Worm (Caenorhabditis elegans) whole organism, late embryonic: ENCODE measurements around the gene grld-1.
A peak's percentile ranks its signal among the peaks of the same experiment; 100 is the strongest.
"Not testable (repeated sequence)": the region's sequence is repeated elsewhere in the genome, so short reads cannot be mapped to it uniquely, and the experiment has no call there.

Experiments used
- C08G9.2 ChIP-seq: sonication (generic microtip); optimal IDR thresholded peaks from 2 replicates; lab custom pipeline; 2016; ENCODE audit warnings: mild to moderate bottlenecking, missing genetic modification characterization, moderate library complexity, missing compliant biosample characterization
- C38D4.7 ChIP-seq: fragments of 200-800 bp; sonication (Bioruptor generic); optimal IDR thresholded peaks from 2 replicates; lab custom pipeline; 2018; ENCODE audit warnings: mild to moderate bottlenecking, missing genetic modification characterization, moderate library complexity, missing compliant biosample characterization
- F13H6.1 ChIP-seq: sonication (generic microtip); optimal IDR thresholded peaks from 2 replicates; lab custom pipeline; 2016; ENCODE audit warnings: missing genetic modification characterization, missing compliant biosample characterization
- K02D7.2 ChIP-seq: sonication (generic microtip); optimal IDR thresholded peaks from 2 replicates; lab custom pipeline; 2017; ENCODE audit warnings: mild to moderate bottlenecking, missing genetic modification characterization, missing compliant biosample characterization
- Y22D7AL.16 ChIP-seq: sonication (generic microtip); optimal IDR thresholded peaks from 2 replicates; lab custom pipeline; 2016; ENCODE audit warnings: missing genetic modification characterization, missing compliant biosample characterization
- ama-1 ChIP-seq: fragments of 150-350 bp; optimal IDR thresholded peaks from 2 replicates; lab custom pipeline; 2014
- ceh-18 ChIP-seq: sonication (generic microtip); optimal IDR thresholded peaks from 2 replicates; lab custom pipeline; 2016; ENCODE audit warnings: missing genetic modification characterization, missing compliant biosample characterization
- ceh-19 ChIP-seq: fragments of 200-800 bp; sonication (Bioruptor generic); optimal IDR thresholded peaks from 2 replicates; lab custom pipeline; 2018; ENCODE audit warnings: mild to moderate bottlenecking, missing genetic modification characterization, missing compliant biosample characterization
- ceh-2 ChIP-seq: sonication (generic microtip); optimal IDR thresholded peaks from 2 replicates; lab custom pipeline; 2016; ENCODE audit warnings: missing genotype, missing genetic modification characterization, missing compliant biosample characterization
- ceh-30 ChIP-seq: fragments of 150-350 bp; optimal IDR thresholded peaks from 2 replicates; lab custom pipeline; 2014; ENCODE audit warnings: missing biosample characterization, missing genetic modification characterization
- ceh-31 ChIP-seq: sonication (generic microtip); optimal IDR thresholded peaks from 2 replicates; lab custom pipeline; 2016; ENCODE audit warnings: missing genetic modification characterization, missing compliant biosample characterization
- ceh-34 ChIP-seq: sonication (generic microtip); optimal IDR thresholded peaks from 2 replicates; lab custom pipeline; 2016; ENCODE audit warnings: mild to moderate bottlenecking, missing genetic modification characterization, missing compliant biosample characterization
- ceh-45 ChIP-seq: fragments of 200-800 bp; sonication (Bioruptor generic); IDR thresholded peaks from 2 replicates; pipeline ENCODE4 v1.3.6; 2022; ENCODE audit warnings: missing genetic modification reagents, missing genetic modification characterization, missing compliant biosample characterization
- ceh-48 ChIP-seq: sonication (generic microtip); optimal IDR thresholded peaks from 2 replicates; lab custom pipeline; 2016; ENCODE audit warnings: missing genetic modification characterization, inconsistent platforms, missing compliant biosample characterization
- ceh-6 ChIP-seq: fragments of 200-800 bp; sonication (Bioruptor generic); optimal IDR thresholded peaks from 2 replicates; lab custom pipeline; 2018; ENCODE audit warnings: mild to moderate bottlenecking, missing genetic modification characterization, missing compliant biosample characterization
- ceh-9 ChIP-seq: sonication (generic microtip); optimal IDR thresholded peaks from 2 replicates; lab custom pipeline; 2016; ENCODE audit warnings: mild to moderate bottlenecking, missing genetic modification characterization, inconsistent platforms, missing compliant biosample characterization
- dmd-4 ChIP-seq: sonication (generic microtip); optimal IDR thresholded peaks from 2 replicates; lab custom pipeline; 2016; ENCODE audit warnings: borderline replicate concordance, missing genetic modification characterization, missing compliant biosample characterization
- elt-2 ChIP-seq: sonication (generic microtip); optimal IDR thresholded peaks from 2 replicates; lab custom pipeline; 2016; ENCODE audit warnings: missing genetic modification reagents, missing genetic modification characterization, missing compliant biosample characterization
- elt-4 ChIP-seq: sonication (generic microtip); optimal IDR thresholded peaks from 2 replicates; lab custom pipeline; 2016; ENCODE audit warnings: missing genetic modification characterization, missing compliant biosample characterization
- ets-4 ChIP-seq: sonication (generic microtip); optimal IDR thresholded peaks from 2 replicates; lab custom pipeline; 2016; ENCODE audit warnings: missing genetic modification characterization, missing compliant biosample characterization
- fkh-6 ChIP-seq: sonication (generic microtip); optimal IDR thresholded peaks from 2 replicates; lab custom pipeline; 2016; ENCODE audit warnings: missing genetic modification characterization, missing compliant biosample characterization
- hlh-30 ChIP-seq: sonication (generic microtip); optimal IDR thresholded peaks from 2 replicates; lab custom pipeline; 2017; ENCODE audit warnings: antibody characterized with exemption, missing genetic modification characterization, missing compliant biosample characterization; ENCODE audit not compliant: insufficient read depth
- hlh-8 ChIP-seq: sonication (generic microtip); optimal IDR thresholded peaks from 2 replicates; lab custom pipeline; 2016; ENCODE audit warnings: missing genotype, missing genetic modification characterization, missing compliant biosample characterization
- lim-6 ChIP-seq: sonication (generic microtip); optimal IDR thresholded peaks from 2 replicates; lab custom pipeline; 2016; ENCODE audit warnings: missing genetic modification characterization, missing compliant biosample characterization
- lin-11 ChIP-seq: fragments of 200-800 bp; sonication (Bioruptor generic); optimal IDR thresholded peaks from 2 replicates; lab custom pipeline; 2018; ENCODE audit warnings: mild to moderate bottlenecking, missing genetic modification characterization, missing compliant biosample characterization
- mec-3 ChIP-seq: sonication (generic microtip); optimal IDR thresholded peaks from 2 replicates; lab custom pipeline; 2016; ENCODE audit warnings: borderline replicate concordance, missing genetic modification characterization, missing compliant biosample characterization
- nhr-11 ChIP-seq: fragments of 150-350 bp; optimal IDR thresholded peaks from 2 replicates; lab custom pipeline; 2014; ENCODE audit warnings: missing biosample characterization, missing genetic modification characterization
- npax-4 ChIP-seq: sonication (generic microtip); optimal IDR thresholded peaks from 2 replicates; lab custom pipeline; 2016; ENCODE audit warnings: missing genetic modification characterization, missing compliant biosample characterization
- pag-3 ChIP-seq: sonication (generic microtip); optimal IDR thresholded peaks from 2 replicates; lab custom pipeline; 2016; ENCODE audit warnings: missing compliant biosample characterization, missing genetic modification characterization, borderline replicate concordance
- pat-9 ChIP-seq: fragments of 200-800 bp; sonication (Bioruptor generic); optimal IDR thresholded peaks from 2 replicates; lab custom pipeline; 2018; ENCODE audit warnings: mild to moderate bottlenecking, missing genetic modification characterization, moderate library complexity, missing compliant biosample characterization
- pax-1 ChIP-seq: fragments of 150-350 bp; optimal IDR thresholded peaks from 2 replicates; lab custom pipeline; 2014; ENCODE audit warnings: missing biosample characterization, missing genetic modification characterization
- pqm-1 ChIP-seq: sonication (generic microtip); optimal IDR thresholded peaks from 2 replicates; lab custom pipeline; 2016; ENCODE audit warnings: missing genetic modification characterization, missing compliant biosample characterization
- pros-1 ChIP-seq: fragments of 150-350 bp; optimal IDR thresholded peaks from 2 replicates; lab custom pipeline; 2014; ENCODE audit warnings: missing biosample characterization, missing genetic modification reagents, missing genetic modification characterization
- rnt-1 ChIP-seq: sonication (generic microtip); optimal IDR thresholded peaks from 2 replicates; lab custom pipeline; 2016; ENCODE audit warnings: missing genetic modification characterization, missing compliant biosample characterization
- sdc-2 ChIP-seq: sonication (generic microtip); optimal IDR thresholded peaks from 2 replicates; lab custom pipeline; 2016; ENCODE audit warnings: missing genotype, missing genetic modification characterization, missing compliant biosample characterization
- syd-9 ChIP-seq: sonication (generic microtip); optimal IDR thresholded peaks from 2 replicates; lab custom pipeline; 2016; ENCODE audit warnings: mild to moderate bottlenecking, missing genetic modification characterization, moderate library complexity, missing compliant biosample characterization
- tbx-7 ChIP-seq: sonication (generic microtip); optimal IDR thresholded peaks from 2 replicates; lab custom pipeline; 2016; ENCODE audit warnings: missing genotype, missing genetic modification characterization, missing compliant biosample characterization
- ttx-3 ChIP-seq: sonication (generic microtip); optimal IDR thresholded peaks from 2 replicates; lab custom pipeline; 2016; ENCODE audit warnings: missing genetic modification reagents, missing genetic modification characterization, missing compliant biosample characterization
- zip-5 ChIP-seq: sonication (generic microtip); optimal IDR thresholded peaks from 2 replicates; lab custom pipeline; 2016; ENCODE audit warnings: missing genetic modification characterization, missing compliant biosample characterization

grld-1 gene

DNA sequence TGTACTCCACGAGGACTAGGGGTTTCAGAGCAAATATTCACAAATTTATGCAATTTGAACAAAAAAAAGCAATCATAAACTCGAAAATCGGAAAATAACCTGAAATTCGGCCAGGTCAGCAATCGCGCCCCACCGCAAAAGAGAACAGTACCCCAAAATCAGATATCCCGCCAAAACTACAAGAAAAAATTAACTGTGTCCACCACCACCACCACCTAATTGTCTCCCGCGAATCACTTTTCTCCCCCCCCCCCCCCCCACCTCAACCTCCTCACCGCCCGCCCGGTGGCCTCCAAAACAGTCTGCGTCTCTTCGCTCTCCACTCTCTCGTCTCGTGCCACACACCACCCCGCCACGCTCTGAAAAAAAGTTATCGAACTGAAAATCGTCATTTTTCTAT, 2.8 kb upstream of the grld-1 start:
- TF ChIP-seq elt-2 (tag; lab: Kevin White, UChicago) (peak; percentile 21), ceh-19 (GFP tag; lab: Kevin White, UChicago) (peak; percentile 22), lin-11 (tag; lab: Kevin White, UChicago) (no peak)
- TF ChIP-seq, all 69 proteins: peak for 2

DNA sequence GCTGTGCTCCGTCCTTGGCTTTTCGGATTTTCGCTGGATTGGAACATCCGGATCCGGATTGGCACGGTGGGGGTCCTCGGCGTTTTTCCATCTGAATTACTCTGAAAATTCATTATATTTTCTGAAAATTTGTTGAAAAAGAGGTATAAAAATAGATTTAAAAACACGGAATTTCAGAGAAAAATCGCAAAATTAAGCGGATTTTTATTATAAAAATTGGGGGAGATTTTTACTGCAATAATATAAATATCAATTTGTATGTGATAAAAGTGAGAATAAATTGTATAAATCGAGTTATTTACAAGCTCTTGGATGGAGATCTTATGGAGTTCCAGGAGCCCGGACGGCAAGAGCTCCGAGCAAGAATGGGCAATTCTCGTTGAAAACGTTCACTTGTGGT, 4.1 kb downstream of the grld-1 start, which contains the start of gene tut-1:
TSS of gene tut-1 (minus strand) at position 101 of the 400 bp plus-strand sequence.
- no peak for TF ChIP-seq ceh-18
- no peak for TF ChIP-seq fkh-6 (tag; lab: Kevin White, UChicago)
- TF ChIP-seq C08G9.2 (tag; lab: Kevin White, UChicago) = no peak
- no peak for TF ChIP-seq ceh-19 (GFP tag; lab: Kevin White, UChicago)
- TF ChIP-seq dmd-4 = no peak
- TF ChIP-seq hlh-8 (tag; lab: Kevin White, UChicago) = no peak
- TF ChIP-seq pat-9 (tag; lab: Kevin White, UChicago) = no peak
- no peak for TF ChIP-seq pax-1 (tag; lab: Kevin White, UChicago)
- TF ChIP-seq pag-3 (tag; lab: Kevin White, UChicago) = no peak
- TF ChIP-seq sdc-2 (tag; lab: Kevin White, UChicago) = no peak
- no peak for TF ChIP-seq lim-6
- TF ChIP-seq npax-4 (tag; lab: Kevin White, UChicago) = no peak
- no peak for TF ChIP-seq ceh-30 (tag; lab: Kevin White, UChicago)
- TF ChIP-seq ttx-3 (tag; lab: Kevin White, UChicago) = no peak
- TF ChIP-seq pros-1 (tag; lab: Kevin White, UChicago) = no peak
- no peak for TF ChIP-seq ceh-45 (GFP tag; lab: Robert Waterston, UW)

DNA sequence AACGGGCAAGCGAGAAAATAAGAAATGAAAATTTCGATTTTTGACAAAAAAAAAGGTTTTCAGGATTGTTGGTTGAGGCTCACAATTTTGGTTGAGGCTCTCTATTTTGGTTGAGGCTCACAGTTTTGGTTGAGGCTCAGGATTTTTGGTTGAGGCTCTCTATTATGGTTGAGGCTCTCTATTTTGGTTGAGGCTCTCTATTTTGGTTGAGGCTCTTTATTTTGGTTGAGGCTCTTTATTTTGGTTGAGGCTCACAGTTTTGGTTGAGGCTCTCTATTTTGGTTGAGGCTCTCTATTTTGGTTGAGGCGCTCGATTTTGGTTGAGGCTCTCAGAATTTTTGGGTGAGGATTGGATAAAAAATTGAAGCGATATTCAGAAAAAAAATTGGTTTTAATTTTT, 5.9 kb downstream of the grld-1 start:
- TF ChIP-seq ceh-31 (tag; lab: Kevin White, UChicago) (no peak), hlh-30 (tag; lab: Kevin White, UChicago) (no peak), pqm-1 (tag; lab: Kevin White, UChicago) (no peak), ceh-34 (tag; lab: Kevin White, UChicago) (no peak), K02D7.2 (no peak)
- TF ChIP-seq, all 69 proteins: peak for 0

DNA sequence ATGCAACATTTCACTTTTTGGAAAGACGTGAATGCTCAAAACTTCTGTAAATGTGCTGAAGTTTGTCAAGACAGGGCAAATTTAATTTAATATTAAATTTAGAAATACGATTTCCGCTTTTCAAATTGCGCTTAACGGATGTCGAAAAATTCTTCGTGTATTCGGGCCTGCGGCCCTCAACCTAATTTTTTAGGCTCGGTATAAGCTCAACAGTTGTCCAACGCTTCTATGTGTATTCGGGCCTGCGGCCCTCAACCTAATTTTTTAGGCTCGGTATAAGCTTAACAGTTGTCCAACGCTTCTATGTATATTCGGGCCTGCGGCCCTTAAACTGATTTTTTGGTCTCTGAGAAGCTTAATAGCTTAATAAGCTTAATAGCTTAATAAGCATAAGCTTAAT, 6.9 kb downstream of the grld-1 start:
- TF ChIP-seq ceh-6 (GFP tag; lab: Kevin White, UChicago) (no peak), F13H6.1 (no peak), nhr-11 (no peak), fkh-6 (tag; lab: Kevin White, UChicago) (no peak), syd-9 (tag; lab: Kevin White, UChicago) (no peak), ceh-9 (tag; lab: Kevin White, UChicago) (no peak), pat-9 (tag; lab: Kevin White, UChicago) (no peak), zip-5 (tag; lab: Kevin White, UChicago) (no peak), ttx-3 (tag; lab: Kevin White, UChicago) (no peak)

DNA sequence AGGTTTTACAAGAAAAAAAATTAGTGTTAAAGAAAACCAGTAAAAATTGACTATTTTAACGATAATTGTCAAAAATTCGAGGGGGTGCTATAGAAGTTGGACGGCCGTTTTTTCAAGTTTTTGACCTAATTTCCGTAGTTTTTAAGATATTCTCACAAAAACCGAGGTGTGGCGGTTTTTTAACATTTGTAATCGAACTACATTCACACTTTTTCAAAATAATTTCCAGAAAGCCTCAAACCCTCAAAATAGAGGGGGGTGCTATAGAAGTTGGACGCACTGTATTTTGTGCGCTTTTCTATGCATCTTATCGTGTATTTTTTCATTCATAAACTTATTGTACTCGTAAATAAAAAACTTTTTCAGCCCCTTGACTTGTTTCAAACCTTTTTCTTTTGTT, 14.4 kb downstream of the grld-1 start, which contains the start of gene F29C4.4:
TSS of gene F29C4.4 (plus strand) at position 301 of the 400 bp plus-strand sequence.
- TF ChIP-seq ceh-2 (tag; lab: Kevin White, UChicago); mec-3; sdc-2 (tag; lab: Kevin White, UChicago): not testable (repeated sequence)

ce11 chrIV:109307-109706, 16.4 kb downstream of the grld-1 start, which contains the start of gene B0545.4:
Gene B0545.4, minus strand, starts transcription at chrIV:109407.
- TF ChIP-seq tbx-7 (tag; lab: Kevin White, UChicago) = no peak
- no peak for TF ChIP-seq sdc-2 (tag; lab: Kevin White, UChicago)
- TF ChIP-seq ceh-34 (tag; lab: Kevin White, UChicago) = no peak
- no peak for TF ChIP-seq ceh-48 (tag; lab: Kevin White, UChicago)
- TF ChIP-seq pag-3 (tag; lab: Kevin White, UChicago) = no peak
- TF ChIP-seq C38D4.7 = no peak
- no peak for TF ChIP-seq rnt-1 (tag; lab: Kevin White, UChicago)
- no peak for TF ChIP-seq ama-1
- TF ChIP-seq elt-4 (tag; lab: Kevin White, UChicago) = no peak
- TF ChIP-seq Y22D7AL.16 (tag; lab: Kevin White, UChicago) = no peak
- TF ChIP-seq ets-4 (tag; lab: Kevin White, UChicago) = no peak
